Worm (Caenorhabditis elegans) whole organism, young adult: ENCODE measurements around the gene W04H10.5.

Source experiments
- B0261.1 ChIP-seq: sonication (generic microtip); optimal IDR thresholded peaks from 2 replicates; lab custom pipeline; 2016; ENCODE audit warnings: mild to moderate bottlenecking, missing genetic modification characterization, moderate library complexity, missing compliant biosample characterization
- B0336.3 ChIP-seq: fragments of 200-800 bp; sonication (Bioruptor generic); IDR thresholded peaks from 2 replicates; pipeline ENCODE4 v1.3.6; 2022; ENCODE audit warnings: missing genetic modification characterization, missing compliant biosample characterization
- D2030.7 ChIP-seq: fragments of 200-800 bp; sonication (Bioruptor generic); IDR thresholded peaks from 2 replicates; pipeline ENCODE4 v1.3.6; 2022; ENCODE audit warnings: missing genetic modification reagents, missing genetic modification characterization, missing compliant biosample characterization
- F23B12.7 ChIP-seq: sonication (generic microtip); optimal IDR thresholded peaks from 2 replicates; lab custom pipeline; 2017; ENCODE audit warnings: missing genetic modification characterization, mild to moderate bottlenecking, missing compliant biosample characterization, antibody characterized with exemption, moderate library complexity; ENCODE audit not compliant: insufficient read depth
- F33H1.4 ChIP-seq: fragments of 200-800 bp; sonication (Bioruptor generic); IDR thresholded peaks from 2 replicates; pipeline ENCODE4 v1.3.6; 2022; ENCODE audit warnings: missing genetic modification reagents, missing genetic modification characterization, missing compliant biosample characterization
- F55B11.4 ChIP-seq: sonication (generic microtip); optimal IDR thresholded peaks from 2 replicates; lab custom pipeline; 2016; ENCODE audit warnings: missing compliant biosample characterization, missing genetic modification characterization, borderline replicate concordance; ENCODE audit not compliant: insufficient read depth
- K12H6.12 ChIP-seq: fragments of 200-800 bp; sonication (Bioruptor generic); optimal IDR thresholded peaks from 2 replicates; lab custom pipeline; 2018; ENCODE audit warnings: mild to moderate bottlenecking, missing genetic modification characterization, missing compliant biosample characterization
- T26A5.8 ChIP-seq: sonication (generic microtip); optimal IDR thresholded peaks from 2 replicates; lab custom pipeline; 2016; ENCODE audit warnings: missing genetic modification characterization, missing compliant biosample characterization
- Y53G8AR.9 ChIP-seq: fragments of 200-800 bp; sonication (Bioruptor generic); conservative IDR thresholded peaks from 2 replicates; pipeline ENCODE4 v1.3.6; 2022; ENCODE audit warnings: missing genetic modification reagents, missing genetic modification characterization, missing compliant biosample characterization
- Y67H2A.10 ChIP-seq: fragments of 200-800 bp; sonication (Bioruptor generic); conservative IDR thresholded peaks from 2 replicates; pipeline ENCODE4 v1.3.6; 2022; ENCODE audit warnings: missing genetic modification reagents, missing genetic modification characterization, missing compliant biosample characterization
- ama-1 ChIP-seq, 3 experiments: fragments of 150-350 bp in 1 of 3; sonication (generic microtip) in 2 of 3; optimal IDR thresholded peaks; 2 replicates each; lab custom pipeline; 2014 to 2018; ENCODE audit warnings: missing biosample characterization in 2 of 3, missing genetic modification characterization in 2 of 3, missing genetic modification reagents in 2 of 3
- attf-3 ChIP-seq: fragments of 200-800 bp; sonication (Bioruptor generic); conservative IDR thresholded peaks from 2 replicates; pipeline ENCODE4 v1.3.6; 2022; ENCODE audit warnings: missing genetic modification reagents, missing genetic modification characterization, missing compliant biosample characterization
- attf-5 ChIP-seq: fragments of 200-800 bp; sonication (Bioruptor generic); optimal IDR thresholded peaks from 2 replicates; lab custom pipeline; 2018; ENCODE audit warnings: mild to moderate bottlenecking, missing genetic modification characterization, missing compliant biosample characterization
- bed-2 ChIP-seq: fragments of 200-800 bp; sonication (Bioruptor generic); IDR thresholded peaks from 2 replicates; pipeline ENCODE4 v1.3.6; 2022; ENCODE audit warnings: missing genetic modification reagents, missing genetic modification characterization, missing compliant biosample characterization
- ceh-40 ChIP-seq: fragments of 200-800 bp; sonication (Bioruptor generic); IDR thresholded peaks from 2 replicates; pipeline ENCODE4 v1.3.6; 2022; ENCODE audit warnings: missing genetic modification characterization, missing compliant biosample characterization
- ceh-91 ChIP-seq: fragments of 200-800 bp; sonication (Bioruptor generic); IDR thresholded peaks from 2 replicates; pipeline ENCODE4 v1.3.6; 2022; ENCODE audit warnings: missing genetic modification reagents, missing genetic modification characterization, missing compliant biosample characterization
- die-1 ChIP-seq: sonication (generic microtip); optimal IDR thresholded peaks from 2 replicates; lab custom pipeline; 2016; ENCODE audit warnings: missing genotype, mild to moderate bottlenecking, missing genetic modification characterization, missing compliant biosample characterization
- dox-1 ChIP-seq: fragments of 200-800 bp; sonication (Bioruptor generic); IDR thresholded peaks from 2 replicates; pipeline ENCODE4 v1.3.6; 2022; ENCODE audit warnings: missing genetic modification reagents, missing genetic modification characterization, missing compliant biosample characterization
- dpff-1 ChIP-seq: sonication (generic microtip); optimal IDR thresholded peaks from 2 replicates; lab custom pipeline; 2017; ENCODE audit warnings: mild to moderate bottlenecking, missing genetic modification characterization, missing compliant biosample characterization
- ets-4 ChIP-seq: fragments of 200-800 bp; sonication (Bioruptor generic); optimal IDR thresholded peaks from 2 replicates; lab custom pipeline; 2018; ENCODE audit warnings: mild to moderate bottlenecking, missing genetic modification characterization, missing compliant biosample characterization
- hlh-12 ChIP-seq: sonication (generic microtip); optimal IDR thresholded peaks from 2 replicates; lab custom pipeline; 2016; ENCODE audit warnings: missing genetic modification characterization, missing compliant biosample characterization
- hmg-1.2 ChIP-seq: fragments of 200-800 bp; sonication (Bioruptor generic); IDR thresholded peaks from 2 replicates; pipeline ENCODE4 v1.3.6; 2022; ENCODE audit warnings: missing genetic modification reagents, missing genetic modification characterization, missing compliant biosample characterization
- lin-35 ChIP-seq, 3 experiments: fragments of 150-350 bp in 2 of 3; sonication (generic microtip) in 1 of 3; optimal IDR thresholded peaks; 2 replicates each; lab custom pipeline; 2014 to 2018; ENCODE audit warnings: missing biosample characterization in 3 of 3, missing genetic modification characterization in 3 of 3, missing genetic modification reagents in 3 of 3
- lin-40 ChIP-seq: sonication (generic microtip); optimal IDR thresholded peaks from 2 replicates; lab custom pipeline; 2016; ENCODE audit warnings: missing genetic modification characterization, mild to moderate bottlenecking, missing compliant biosample characterization, missing genotype, missing genetic modification reagents
- lsy-27 ChIP-seq: sonication (generic microtip); optimal IDR thresholded peaks from 2 replicates; lab custom pipeline; 2017; ENCODE audit warnings: missing genetic modification characterization, mild to moderate bottlenecking, missing compliant biosample characterization, antibody characterized with exemption, missing genotype, borderline replicate concordance; ENCODE audit not compliant: insufficient read depth
- madf-3 ChIP-seq: fragments of 200-800 bp; sonication (Bioruptor generic); IDR thresholded peaks from 2 replicates; pipeline ENCODE4 v1.3.6; 2022; ENCODE audit warnings: missing genetic modification reagents, missing genetic modification characterization, missing compliant biosample characterization
- mel-28 ChIP-seq: sonication (generic microtip); optimal IDR thresholded peaks from 2 replicates; lab custom pipeline; 2016; ENCODE audit warnings: borderline replicate concordance, mild to moderate bottlenecking, missing genetic modification characterization, missing compliant biosample characterization
- mxl-1 ChIP-seq: sonication (generic microtip); optimal IDR thresholded peaks from 2 replicates; lab custom pipeline; 2016; ENCODE audit warnings: missing genetic modification characterization, missing compliant biosample characterization
- nhr-90 ChIP-seq: sonication (generic microtip); optimal IDR thresholded peaks from 2 replicates; lab custom pipeline; 2016; ENCODE audit warnings: missing genotype, mild to moderate bottlenecking, missing genetic modification characterization, missing compliant biosample characterization
- rec-8 ChIP-seq, 2 experiments: sonication (generic microtip); optimal IDR thresholded peaks; 2 replicates each; lab custom pipeline; 2016; ENCODE audit warnings: mild to moderate bottlenecking in 2 of 2, missing genetic modification characterization in 2 of 2, missing genetic modification reagents in 2 of 2, missing genotype in 2 of 2, missing biosample characterization in 1 of 2, missing compliant biosample characterization in 1 of 2, moderate library complexity in 1 of 2
- snpc-1.1 ChIP-seq: sonication (generic microtip); optimal IDR thresholded peaks from 2 replicates; lab custom pipeline; 2017; ENCODE audit warnings: missing genetic modification characterization, mild to moderate bottlenecking, missing compliant biosample characterization, antibody characterized with exemption, moderate library complexity, missing genotype, missing genetic modification reagents; ENCODE audit not compliant: insufficient read depth
- snpc-4 ChIP-seq, 5 experiments: fragments of 150-350 bp in 1 of 5; sonication (generic microtip) in 4 of 5; optimal IDR thresholded peaks; 2 replicates each; lab custom pipeline; 2014 to 2018; ENCODE audit warnings: missing genetic modification characterization in 5 of 5, missing biosample characterization in 3 of 5, antibody characterized with exemption in 2 of 5, mild to moderate bottlenecking in 2 of 5, missing compliant biosample characterization in 2 of 5, missing genotype in 2 of 5, moderate library complexity in 2 of 5, missing genetic modification reagents in 1 of 5
- unc-130 ChIP-seq: sonication (generic microtip); optimal IDR thresholded peaks from 2 replicates; lab custom pipeline; 2016; ENCODE audit warnings: missing genetic modification reagents, missing genetic modification characterization, missing compliant biosample characterization
- xnd-1 ChIP-seq: sonication (generic microtip); optimal IDR thresholded peaks from 2 replicates; lab custom pipeline; 2016; ENCODE audit warnings: missing genotype, missing genetic modification reagents, missing genetic modification characterization, missing compliant biosample characterization
- zim-3 ChIP-seq: sonication (generic microtip); optimal IDR thresholded peaks from 2 replicates; lab custom pipeline; 2017; ENCODE audit warnings: mild to moderate bottlenecking, missing genetic modification characterization, moderate library complexity, missing compliant biosample characterization
- ztf-26 ChIP-seq: sonication (generic microtip); optimal IDR thresholded peaks from 2 replicates; lab custom pipeline; 2017; ENCODE audit warnings: missing genetic modification characterization, missing compliant biosample characterization
- ztf-6 ChIP-seq: fragments of 200-800 bp; sonication (Bioruptor generic); IDR thresholded peaks from 2 replicates; pipeline ENCODE4 v1.3.6; 2022; ENCODE audit warnings: missing genetic modification reagents, missing genetic modification characterization, missing compliant biosample characterization

The W04H10.5 gene

DNA sequence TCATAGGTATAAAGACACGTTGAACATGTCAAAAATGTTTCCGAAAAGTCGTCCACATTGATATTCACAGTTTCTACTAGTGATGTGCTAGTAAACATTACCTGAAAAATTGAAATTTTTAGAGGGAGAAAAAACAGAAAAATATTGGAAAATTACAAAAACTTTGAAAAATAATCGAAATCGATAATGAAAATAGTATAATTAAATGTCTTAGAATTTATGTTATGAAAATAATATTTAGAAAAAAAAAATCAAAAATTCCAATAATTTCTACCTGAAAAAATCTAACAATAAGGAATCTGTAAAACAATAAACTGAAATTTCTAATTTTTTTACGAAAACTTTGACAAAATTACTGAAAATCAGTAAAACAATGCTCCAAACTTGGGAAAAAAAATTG lies 4.1 kb upstream of the W04H10.5 start, which contains the start of gene nhl-3:
Gene nhl-3, minus strand, starts transcription at position 101 of the 400 bp plus-strand sequence.
- TF ChIP-seq mxl-1 (tag; lab: Kevin White, UChicago) (no peak), madf-3 (GFP tag; lab: Robert Waterston, UW) (no peak), ceh-40 (GFP tag; lab: Robert Waterston, UW) (no peak), attf-3 (GFP tag; lab: Robert Waterston, UW) (no peak), ceh-91 (GFP tag; lab: Robert Waterston, UW) (no peak), dpff-1 (no peak), ztf-6 (GFP tag; lab: Robert Waterston, UW) (no peak), ets-4 (GFP tag; lab: Kevin White, UChicago) (no peak), zim-3 (tag; lab: Kevin White, UChicago) (no peak), Y53G8AR.9 (no peak), ama-1 (optimal IDR thresholded peaks at IDR 0.05; lab: Kevin White, UChicago) (no peak), ama-1 (GFP tag; optimal IDR thresholded peaks at IDR 0.05; lab: Kevin White, UChicago) (no peak), bed-2 (GFP tag; lab: Robert Waterston, UW) (no peak), B0336.3 (GFP tag; lab: Robert Waterston, UW) (no peak), T26A5.8 (tag; lab: Kevin White, UChicago) (no peak), B0261.1 (tag; lab: Kevin White, UChicago) (no peak), unc-130 (GFP tag; lab: Kevin White, UChicago) (no peak), rec-8 (tag; optimal IDR thresholded peaks at IDR 0.05; lab: Kevin White, UChicago) (no peak), F23B12.7 (no peak)

DNA sequence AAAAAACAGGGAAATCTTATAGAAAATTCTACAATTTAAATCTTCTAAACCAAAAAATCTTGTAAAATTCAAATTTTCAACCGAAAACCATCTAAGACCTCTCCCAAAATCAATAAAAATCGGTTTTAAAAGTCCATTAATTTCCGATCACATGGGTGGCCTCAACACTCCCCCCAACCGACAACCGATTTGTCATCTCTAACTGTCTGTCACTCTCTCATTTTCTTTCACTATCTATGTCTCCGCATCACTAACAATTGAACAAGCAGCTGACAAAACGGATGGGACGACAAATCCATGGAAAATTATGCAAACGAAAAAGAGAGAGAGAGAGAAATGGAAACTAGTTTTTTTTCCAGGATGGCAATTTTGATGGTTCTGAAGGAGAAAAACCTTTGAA lies 3.2 kb upstream of the W04H10.5 start:
- TF ChIP-seq hmg-1.2 (GFP tag; lab: Robert Waterston, UW) (peak; percentile 61; the same call in 1 of the 2 replicates), ztf-26 (no peak), lin-40 (tag; lab: Kevin White, UChicago) (peak; percentile 7), nhr-90 (no peak), D2030.7 (no peak), snpc-4 (GFP tag; optimal IDR thresholded peaks at IDR 0.05; lab: Kevin White, UChicago) (no peak), snpc-4 (tag; optimal IDR thresholded peaks at IDR 0.05; lab: Kevin White, UChicago) (peak in 1 of 4 experiments; percentile 23), lin-35 (GFP tag; optimal IDR thresholded peaks at IDR 0.05; lab: Kevin White, UChicago) (peak in 1 of 3 experiments; percentile 8), F55B11.4 (tag; lab: Kevin White, UChicago) (no peak), attf-5 (GFP tag; lab: Kevin White, UChicago) (peak; percentile 40)

DNA sequence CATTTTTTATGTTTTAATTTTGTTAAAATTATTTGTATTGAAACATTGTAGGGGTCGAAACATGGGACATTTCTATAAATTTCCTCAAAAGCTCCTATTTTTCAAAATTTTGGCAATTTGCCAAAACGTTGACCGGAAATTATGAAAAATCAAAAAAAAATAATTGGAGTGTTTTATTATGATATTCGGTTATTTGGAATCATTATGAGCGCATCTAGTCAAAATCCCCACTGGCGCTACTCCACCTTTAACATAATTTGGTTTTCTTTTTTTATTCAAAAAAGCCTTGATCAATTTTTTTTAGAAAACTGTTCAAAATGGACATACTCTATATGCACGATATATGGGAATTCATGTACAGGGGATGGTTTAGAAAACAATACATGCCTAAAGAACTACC lies 866 bp upstream of the W04H10.5 start, which contains the start of gene W04H10.2:
Gene W04H10.2, plus strand, starts transcription at position 301 of the 400 bp plus-strand sequence.
- TF ChIP-seq hlh-12 (no peak), F33H1.4 (GFP tag; lab: Robert Waterston, UW) (no peak), B0336.3 (GFP tag; lab: Robert Waterston, UW) (no peak), snpc-1.1 (tag; lab: Kevin White, UChicago) (no peak), lsy-27 (no peak), ztf-26 (no peak), Y67H2A.10 (GFP tag; lab: Robert Waterston, UW) (no peak), zim-3 (tag; lab: Kevin White, UChicago) (no peak), xnd-1 (tag; lab: Kevin White, UChicago) (no peak), nhr-90 (no peak), dox-1 (no peak), mel-28 (tag; lab: Kevin White, UChicago) (no peak), die-1 (no peak), K12H6.12 (tag; lab: Kevin White, UChicago) (no peak), snpc-4 (GFP tag; optimal IDR thresholded peaks at IDR 0.05; lab: Kevin White, UChicago) (no peak), snpc-4 (tag; optimal IDR thresholded peaks at IDR 0.05; lab: Kevin White, UChicago) (no peak)
- TF ChIP-seq, all 124 proteins: peak for 0
